Fruit fly (Drosophila melanogaster): ENCODE measurements around the gene Eig71Ej.

DNA sequence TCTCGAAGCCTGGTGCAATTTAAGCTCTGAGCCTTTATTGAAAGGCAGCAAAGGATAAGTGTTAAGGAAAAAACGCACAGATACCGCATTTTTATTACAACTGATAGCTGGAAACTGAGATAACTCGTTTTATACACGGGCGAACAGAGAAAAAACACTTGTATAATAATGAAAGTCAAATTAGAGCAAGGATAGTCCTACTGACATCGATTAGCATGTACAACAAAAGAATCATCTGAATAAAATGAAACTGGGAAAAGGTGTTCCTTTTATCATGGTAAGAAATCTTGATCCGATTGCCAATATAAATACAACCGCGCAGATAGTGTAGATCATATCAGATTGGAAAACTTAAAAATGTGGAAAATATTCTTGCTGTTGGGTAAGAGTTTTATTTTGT lies at the start of gene Eig71Ej, which contains the start of gene Eig71Ek:
- no peak for TF ChIP-seq pan (optimal IDR thresholded peaks at IDR 0.05)
- no peak for TF ChIP-seq usp (GFP tag; optimal IDR thresholded peaks at IDR 0.05)
- TF ChIP-seq Dll (optimal IDR thresholded peaks at IDR 0.05), result no peak
- TF ChIP-seq psq (optimal IDR thresholded peaks at IDR 0.05), result no peak
- TF ChIP-seq CG8478 (optimal IDR thresholded peaks at IDR 0.05), result no peak
